Worm (Caenorhabditis elegans) whole organism, L4/young adult: Measurements from ENCODE around the gene gei-8.

ENCODE experiments used
- W03F9.2 ChIP-seq: fragments of 150-350 bp; optimal IDR thresholded peaks from 2 replicates; lab custom pipeline; 2014; ENCODE audit warnings: missing biosample characterization, missing genetic modification characterization
- dao-5 ChIP-seq: sonication (generic microtip); optimal IDR thresholded peaks from 2 replicates; lab custom pipeline; 2016; ENCODE audit warnings: missing genotype, missing genetic modification characterization, moderate library complexity, missing compliant biosample characterization
- him-1 ChIP-seq: sonication (generic microtip); optimal IDR thresholded peaks from 2 replicates; lab custom pipeline; 2016; ENCODE audit warnings: missing genotype, missing genetic modification reagents, missing genetic modification characterization, missing compliant biosample characterization

DNA sequence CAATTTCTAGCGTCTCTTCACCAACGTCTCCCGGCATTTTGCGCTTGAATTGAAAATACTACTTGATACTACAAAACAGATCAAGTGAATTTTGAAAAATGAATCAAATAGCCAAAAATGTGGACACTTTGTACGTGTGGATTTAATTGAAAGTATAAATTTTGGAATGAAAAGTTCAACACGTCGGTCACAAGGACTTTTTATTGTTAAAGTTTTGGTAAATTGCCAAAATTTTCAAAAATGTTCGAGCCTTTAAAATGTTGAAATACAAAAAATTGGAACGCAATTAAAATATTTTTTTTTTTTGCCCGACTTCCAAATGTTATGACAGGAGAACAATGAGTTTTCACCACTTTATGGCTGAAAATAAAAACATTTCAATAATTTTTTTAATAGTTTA, 22.9 kb downstream of the gei-8 start, which contains the start of gene K06H7.8:
- TF ChIP-seq him-1 (tag; lab: Kevin White, UChicago), result no peak
- TF ChIP-seq W03F9.2, result no peak
- no peak for TF ChIP-seq dao-5 (tag; lab: Kevin White, UChicago)
